Worm (Caenorhabditis elegans) whole organism, late embryonic: ENCODE data around the gene fip-4.

Experiments
- C38D4.7 ChIP-seq: fragments of 200-800 bp; sonication (Bioruptor generic); optimal IDR thresholded peaks from 2 replicates; lab custom pipeline; 2018; ENCODE audit warnings: mild to moderate bottlenecking, missing genetic modification characterization, moderate library complexity, missing compliant biosample characterization
- K02D7.2 ChIP-seq: sonication (generic microtip); optimal IDR thresholded peaks from 2 replicates; lab custom pipeline; 2017; ENCODE audit warnings: mild to moderate bottlenecking, missing genetic modification characterization, missing compliant biosample characterization
- Y22D7AL.16 ChIP-seq: sonication (generic microtip); optimal IDR thresholded peaks from 2 replicates; lab custom pipeline; 2016; ENCODE audit warnings: missing genetic modification characterization, missing compliant biosample characterization
- ahr-1 ChIP-seq: sonication (generic microtip); optimal IDR thresholded peaks from 2 replicates; lab custom pipeline; 2016; ENCODE audit warnings: missing genetic modification characterization, missing compliant biosample characterization
- ceh-14 ChIP-seq: sonication (generic microtip); optimal IDR thresholded peaks from 2 replicates; lab custom pipeline; 2016; ENCODE audit warnings: missing genotype, missing genetic modification characterization, missing compliant biosample characterization
- ceh-22 ChIP-seq: sonication (generic microtip); optimal IDR thresholded peaks from 2 replicates; lab custom pipeline; 2017; ENCODE audit warnings: missing biosample characterization, missing genetic modification characterization
- ceh-24 ChIP-seq: sonication (generic microtip); optimal IDR thresholded peaks from 2 replicates; lab custom pipeline; 2016; ENCODE audit warnings: mild to moderate bottlenecking, missing genetic modification characterization, missing compliant biosample characterization
- ceh-31 ChIP-seq: sonication (generic microtip); optimal IDR thresholded peaks from 2 replicates; lab custom pipeline; 2016; ENCODE audit warnings: missing genetic modification characterization, missing compliant biosample characterization
- ceh-45 ChIP-seq: fragments of 200-800 bp; sonication (Bioruptor generic); IDR thresholded peaks from 2 replicates; pipeline ENCODE4 v1.3.6; 2022; ENCODE audit warnings: missing genetic modification reagents, missing genetic modification characterization, missing compliant biosample characterization
- ceh-48 ChIP-seq: sonication (generic microtip); optimal IDR thresholded peaks from 2 replicates; lab custom pipeline; 2016; ENCODE audit warnings: missing genetic modification characterization, inconsistent platforms, missing compliant biosample characterization
- elt-2 ChIP-seq: sonication (generic microtip); optimal IDR thresholded peaks from 2 replicates; lab custom pipeline; 2016; ENCODE audit warnings: missing genetic modification reagents, missing genetic modification characterization, missing compliant biosample characterization
- elt-4 ChIP-seq: sonication (generic microtip); optimal IDR thresholded peaks from 2 replicates; lab custom pipeline; 2016; ENCODE audit warnings: missing genetic modification characterization, missing compliant biosample characterization
- fkh-10 ChIP-seq: fragments of 150-350 bp; optimal IDR thresholded peaks from 2 replicates; lab custom pipeline; 2014; ENCODE audit warnings: missing biosample characterization, missing genetic modification reagents, missing genetic modification characterization
- fkh-6 ChIP-seq: sonication (generic microtip); optimal IDR thresholded peaks from 2 replicates; lab custom pipeline; 2016; ENCODE audit warnings: missing genetic modification characterization, missing compliant biosample characterization
- gmeb-2 ChIP-seq: sonication (generic microtip); optimal IDR thresholded peaks from 2 replicates; lab custom pipeline; 2016; ENCODE audit warnings: missing genetic modification characterization, inconsistent platforms, missing compliant biosample characterization
- hlh-13 ChIP-seq: fragments of 200-800 bp; sonication (Bioruptor generic); optimal IDR thresholded peaks from 2 replicates; lab custom pipeline; 2018; ENCODE audit warnings: mild to moderate bottlenecking, missing genetic modification characterization, missing compliant biosample characterization
- hlh-15 ChIP-seq: sonication (generic microtip); optimal IDR thresholded peaks from 2 replicates; lab custom pipeline; 2016; ENCODE audit warnings: missing genetic modification characterization, missing compliant biosample characterization
- hlh-30 ChIP-seq: sonication (generic microtip); optimal IDR thresholded peaks from 2 replicates; lab custom pipeline; 2017; ENCODE audit warnings: antibody characterized with exemption, missing genetic modification characterization, missing compliant biosample characterization; ENCODE audit not compliant: insufficient read depth
- lin-11 ChIP-seq: fragments of 200-800 bp; sonication (Bioruptor generic); optimal IDR thresholded peaks from 2 replicates; lab custom pipeline; 2018; ENCODE audit warnings: mild to moderate bottlenecking, missing genetic modification characterization, missing compliant biosample characterization
- mec-3 ChIP-seq: sonication (generic microtip); optimal IDR thresholded peaks from 2 replicates; lab custom pipeline; 2016; ENCODE audit warnings: borderline replicate concordance, missing genetic modification characterization, missing compliant biosample characterization
- nfya-1 ChIP-seq: sonication (generic microtip); optimal IDR thresholded peaks from 2 replicates; lab custom pipeline; 2017; ENCODE audit warnings: missing genetic modification characterization, mild to moderate bottlenecking, missing compliant biosample characterization, antibody characterized with exemption, moderate library complexity
- nhr-11 ChIP-seq: fragments of 150-350 bp; optimal IDR thresholded peaks from 2 replicates; lab custom pipeline; 2014; ENCODE audit warnings: missing biosample characterization, missing genetic modification characterization
- nhr-232 ChIP-seq: sonication (generic microtip); optimal IDR thresholded peaks from 2 replicates; lab custom pipeline; 2016; ENCODE audit warnings: missing genetic modification characterization, missing compliant biosample characterization
- pag-3 ChIP-seq: sonication (generic microtip); optimal IDR thresholded peaks from 2 replicates; lab custom pipeline; 2016; ENCODE audit warnings: missing compliant biosample characterization, missing genetic modification characterization, borderline replicate concordance
- pat-9 ChIP-seq: fragments of 200-800 bp; sonication (Bioruptor generic); optimal IDR thresholded peaks from 2 replicates; lab custom pipeline; 2018; ENCODE audit warnings: mild to moderate bottlenecking, missing genetic modification characterization, moderate library complexity, missing compliant biosample characterization
- pax-1 ChIP-seq: fragments of 150-350 bp; optimal IDR thresholded peaks from 2 replicates; lab custom pipeline; 2014; ENCODE audit warnings: missing biosample characterization, missing genetic modification characterization
- sdc-2 ChIP-seq: sonication (generic microtip); optimal IDR thresholded peaks from 2 replicates; lab custom pipeline; 2016; ENCODE audit warnings: missing genotype, missing genetic modification characterization, missing compliant biosample characterization
- tbx-2 ChIP-seq: sonication (generic microtip); optimal IDR thresholded peaks from 2 replicates; lab custom pipeline; 2016; ENCODE audit warnings: missing genetic modification characterization, missing compliant biosample characterization
- tbx-7 ChIP-seq: sonication (generic microtip); optimal IDR thresholded peaks from 2 replicates; lab custom pipeline; 2016; ENCODE audit warnings: missing genotype, missing genetic modification characterization, missing compliant biosample characterization
- unc-42 ChIP-seq: sonication (generic microtip); optimal IDR thresholded peaks from 2 replicates; lab custom pipeline; 2016; ENCODE audit warnings: missing genotype, missing genetic modification characterization, missing compliant biosample characterization
- unc-55 ChIP-seq: sonication (generic microtip); optimal IDR thresholded peaks from 2 replicates; lab custom pipeline; 2017; ENCODE audit warnings: missing biosample characterization, missing genetic modification reagents, missing genetic modification characterization
- zip-5 ChIP-seq: sonication (generic microtip); optimal IDR thresholded peaks from 2 replicates; lab custom pipeline; 2016; ENCODE audit warnings: missing genetic modification characterization, missing compliant biosample characterization

The fip-4 gene

DNA sequence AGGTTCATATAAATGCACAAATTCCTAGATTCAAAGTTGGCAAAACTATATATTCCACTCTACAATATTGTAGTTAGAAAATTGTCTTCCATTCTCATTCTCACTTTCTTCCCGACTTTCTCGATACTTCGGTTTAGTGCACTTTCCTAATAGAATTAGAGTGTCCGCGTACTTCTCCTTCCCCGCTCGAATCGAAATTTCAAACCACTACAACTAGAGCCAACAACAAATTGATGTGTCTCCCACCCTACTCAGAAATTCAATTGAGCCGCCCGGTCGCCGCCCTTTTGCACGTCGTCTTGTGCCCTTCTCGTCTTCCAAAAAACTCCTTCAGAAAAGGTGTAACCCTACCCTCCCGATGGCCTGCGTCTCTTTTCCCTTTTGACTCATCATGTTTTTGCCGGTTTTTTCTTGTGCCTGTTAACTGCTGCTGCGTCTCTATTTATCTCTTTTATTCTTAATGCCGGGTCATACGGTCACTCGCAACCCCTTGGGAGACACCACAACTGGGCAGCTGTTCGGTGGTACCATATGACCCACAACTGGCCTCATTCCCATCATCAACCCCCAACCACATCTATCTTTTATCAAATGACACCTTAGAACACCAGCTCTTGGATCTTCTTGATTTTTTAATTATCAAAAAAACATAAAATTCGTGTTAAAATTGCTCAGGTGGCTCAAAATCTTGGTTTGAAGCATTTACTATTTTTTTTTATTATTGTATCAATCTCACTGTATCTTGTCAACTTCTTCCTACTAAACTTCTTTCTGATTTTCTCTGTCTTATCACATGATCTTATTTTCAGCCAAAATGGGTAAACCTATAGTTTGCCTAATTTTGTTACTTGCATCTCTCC lies 16.7 kb downstream of the fip-4 start, which contains the start of gene tag-196:
tag-196 (plus strand) TSS at position 810 of the 860 bp plus-strand sequence.
- TF ChIP-seq elt-2 (tag; lab: Kevin White, UChicago): no peak
- 0 out of 2 replicates have a peak, but pooled peaks have one; percentile 47 for TF ChIP-seq ceh-45 (GFP tag; lab: Robert Waterston, UW)
- TF ChIP-seq tbx-2 (tag; lab: Kevin White, UChicago): peak; percentile 37
- peak; percentile 29 for TF ChIP-seq hlh-30 (tag; lab: Kevin White, UChicago)
- no peak for TF ChIP-seq nhr-232 (tag; lab: Kevin White, UChicago)
- TF ChIP-seq unc-42 (tag; lab: Kevin White, UChicago): peak; percentile 95
- TF ChIP-seq C38D4.7: no peak
- TF ChIP-seq, all 69 proteins: peak for 4

DNA sequence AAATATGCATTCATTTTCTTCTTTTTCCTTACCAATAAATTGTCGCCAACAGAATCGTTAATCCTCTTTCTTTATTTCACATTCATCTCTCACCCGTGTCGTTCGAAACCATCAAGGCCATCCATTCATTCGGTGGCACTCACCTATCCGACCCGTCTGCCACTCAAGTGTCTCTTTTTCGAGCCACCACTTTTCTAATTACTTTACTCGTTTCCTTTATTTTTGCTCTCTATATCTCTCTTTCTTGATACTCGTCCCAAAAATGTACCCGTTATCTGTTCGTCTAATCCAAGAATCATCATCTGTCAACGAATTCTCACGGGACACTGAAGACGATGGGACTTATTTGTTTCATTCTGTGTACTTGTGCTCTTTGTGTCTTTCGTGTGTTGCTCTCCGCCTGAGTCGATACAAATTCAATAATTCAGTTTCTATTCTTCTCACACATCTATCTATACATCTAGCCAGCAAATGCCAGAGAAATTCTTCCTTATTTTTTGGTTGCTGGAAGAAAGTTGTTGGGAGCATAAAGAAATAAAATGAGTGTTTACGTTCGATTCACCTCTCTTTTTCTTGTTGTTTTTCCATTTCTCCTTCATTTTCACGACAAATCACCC lies 18.3 kb downstream of the fip-4 start:
- TF ChIP-seq unc-42 (tag; lab: Kevin White, UChicago): peak; percentile 67
- no peak for TF ChIP-seq gmeb-2 (tag; lab: Kevin White, UChicago)
- peak; percentile 20 for TF ChIP-seq unc-55
- TF ChIP-seq, all 69 proteins: peak for 2

DNA sequence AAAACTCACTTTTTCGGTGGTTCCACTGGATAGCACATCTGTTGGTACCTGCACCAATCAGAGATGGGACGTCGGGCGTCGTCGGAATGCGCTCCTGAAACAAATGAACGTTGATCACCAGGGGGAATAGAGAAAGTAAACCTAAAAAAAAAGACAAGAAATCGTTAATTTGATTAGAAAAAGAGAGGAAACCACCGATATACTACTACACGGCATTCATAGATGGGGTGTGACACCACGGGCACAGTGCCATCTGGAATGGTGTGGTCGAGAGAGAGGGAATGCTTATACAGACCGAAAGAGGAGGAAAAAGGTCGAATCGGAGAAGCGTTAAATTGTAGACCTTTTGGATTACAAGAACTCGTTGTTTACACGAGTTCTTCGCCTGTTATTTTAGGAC lies 23.0 kb downstream of the fip-4 start, which contains the start of gene C10B5.3:
C10B5.3 (minus strand) TSS at position 101 of the 400 bp plus-strand sequence.
- no peak for TF ChIP-seq C38D4.7
- TF ChIP-seq nfya-1 (tag; lab: Kevin White, UChicago): no peak
- TF ChIP-seq ceh-24 (tag; lab: Kevin White, UChicago): no peak
- TF ChIP-seq Y22D7AL.16 (tag; lab: Kevin White, UChicago): no peak
- TF ChIP-seq unc-42 (tag; lab: Kevin White, UChicago): no peak
- no peak for TF ChIP-seq nhr-232 (tag; lab: Kevin White, UChicago)
- TF ChIP-seq hlh-15 (tag; lab: Kevin White, UChicago): no peak
- no peak for TF ChIP-seq pat-9

DNA sequence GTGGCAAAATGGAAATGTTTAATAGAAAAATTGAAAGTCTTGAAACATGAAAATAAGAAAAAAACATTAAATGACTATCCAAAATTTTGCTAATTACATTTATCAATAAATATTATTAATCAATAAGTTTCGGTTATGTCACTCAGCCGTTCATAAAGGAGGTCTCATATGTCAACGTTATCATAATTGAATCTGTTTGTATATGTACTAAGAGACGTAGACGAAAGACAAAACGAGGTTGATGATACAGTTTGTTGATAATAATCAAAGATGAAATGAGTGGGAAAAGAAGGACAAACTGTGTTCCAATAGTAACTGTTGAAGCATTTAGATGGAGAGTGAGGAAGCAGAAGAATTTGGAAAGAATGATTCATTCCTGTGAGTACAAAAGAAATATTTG lies 24.1 kb downstream of the fip-4 start:
- TF ChIP-seq ahr-1 (tag; lab: Kevin White, UChicago) (no peak), elt-2 (tag; lab: Kevin White, UChicago) (peak; percentile 19)

DNA sequence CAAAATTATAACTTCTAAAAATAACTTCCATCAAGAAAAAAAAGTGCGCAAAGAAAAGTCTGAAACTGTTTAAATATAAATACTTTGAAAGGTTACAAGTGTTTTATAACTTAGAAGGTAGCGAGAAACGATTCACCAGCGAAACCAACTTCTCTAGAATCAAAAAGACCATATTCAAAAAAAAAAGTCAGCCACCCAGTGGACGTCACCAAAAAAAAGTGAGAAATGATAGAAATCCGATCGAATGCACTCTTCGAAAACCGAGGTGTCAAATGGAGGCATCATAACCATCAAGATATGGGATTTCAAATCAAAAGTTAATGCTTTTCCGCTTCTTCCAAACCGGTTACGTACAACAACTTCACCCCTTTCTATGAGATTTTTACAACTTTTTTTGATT lies 24.6 kb downstream of the fip-4 start:
- no peak for TF ChIP-seq mec-3
- no peak for TF ChIP-seq ceh-22 (tag; lab: Kevin White, UChicago)
- no peak for TF ChIP-seq sdc-2 (tag; lab: Kevin White, UChicago)
- no peak for TF ChIP-seq lin-11 (tag; lab: Kevin White, UChicago)
- TF ChIP-seq K02D7.2 (tag; lab: Kevin White, UChicago): no peak
- TF ChIP-seq fkh-10: no peak
- no peak for TF ChIP-seq ceh-14
- no peak for TF ChIP-seq hlh-30 (tag; lab: Kevin White, UChicago)
- no peak for TF ChIP-seq zip-5 (tag; lab: Kevin White, UChicago)
- no peak for TF ChIP-seq tbx-7 (tag; lab: Kevin White, UChicago)
- no peak for TF ChIP-seq ceh-48 (tag; lab: Kevin White, UChicago)
- TF ChIP-seq ceh-31 (tag; lab: Kevin White, UChicago): no peak
- no peak for TF ChIP-seq pat-9
- TF ChIP-seq pax-1 (tag; lab: Kevin White, UChicago): no peak
- TF ChIP-seq fkh-6: no peak
- TF ChIP-seq elt-4: no peak

DNA sequence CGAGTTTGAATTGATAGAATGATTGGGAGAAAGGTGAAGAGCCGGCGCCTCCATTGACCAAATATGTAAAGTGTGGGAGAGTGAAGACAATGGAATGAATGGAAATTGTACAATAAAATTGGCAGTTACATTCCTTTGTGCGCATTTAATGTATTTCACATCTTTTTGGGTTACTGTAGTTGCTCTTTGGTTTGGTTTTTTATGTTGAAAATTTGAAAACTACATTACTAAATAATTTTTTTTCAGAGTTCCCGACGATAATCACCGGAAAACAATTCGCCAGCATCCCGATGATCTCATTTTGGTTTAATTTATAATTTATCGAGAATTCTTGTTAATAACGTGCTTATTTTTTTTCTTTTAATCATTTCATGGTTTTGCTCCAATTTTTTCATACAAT lies 30.1 kb downstream of the fip-4 start, which contains the start of gene C10B5.1:
C10B5.1 (plus strand) TSS at position 301 of the 400 bp plus-strand sequence.
- TF ChIP-seq nhr-11 (tag; lab: Kevin White, UChicago) (no peak), pag-3 (tag; lab: Kevin White, UChicago) (no peak), hlh-13 (GFP tag; lab: Kevin White, UChicago) (no peak), mec-3 (no peak)
